Worm (Caenorhabditis elegans) whole organism, dauer: ENCODE results near the gene sym-2.

Source experiments
- unc-62 ChIP-seq: sonication (generic microtip); optimal IDR thresholded peaks from 2 replicates; lab custom pipeline; 2017; ENCODE audit warnings: missing biosample characterization, missing genetic modification reagents, missing genetic modification characterization

Gene sym-2

ce11 chrII:9190513-9191099 lies 2.3 kb upstream of the sym-2 start:
- no peak for TF ChIP-seq unc-62 (GFP tag; lab: Kevin White, UChicago)

DNA sequence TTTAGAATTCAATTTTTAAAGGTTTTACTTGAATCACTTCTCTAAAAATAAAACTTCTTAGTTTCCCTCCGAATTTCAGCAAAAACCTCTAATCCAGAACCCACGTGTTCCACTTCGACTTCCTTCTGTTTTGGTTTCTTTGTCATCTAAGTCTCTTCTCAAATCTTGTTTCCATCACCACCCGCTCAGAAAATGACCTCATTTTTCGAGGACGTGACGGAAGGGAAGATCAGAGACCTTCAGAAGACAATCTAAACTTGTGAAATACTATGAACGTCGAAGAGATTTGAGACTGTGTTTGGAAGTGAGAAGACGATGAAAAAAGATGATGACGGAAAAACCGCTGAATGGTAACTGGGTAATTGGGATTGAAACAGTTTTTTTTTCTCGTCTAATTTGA lies 1.4 kb upstream of the sym-2 start:
- no peak for TF ChIP-seq unc-62 (GFP tag; lab: Kevin White, UChicago)

DNA sequence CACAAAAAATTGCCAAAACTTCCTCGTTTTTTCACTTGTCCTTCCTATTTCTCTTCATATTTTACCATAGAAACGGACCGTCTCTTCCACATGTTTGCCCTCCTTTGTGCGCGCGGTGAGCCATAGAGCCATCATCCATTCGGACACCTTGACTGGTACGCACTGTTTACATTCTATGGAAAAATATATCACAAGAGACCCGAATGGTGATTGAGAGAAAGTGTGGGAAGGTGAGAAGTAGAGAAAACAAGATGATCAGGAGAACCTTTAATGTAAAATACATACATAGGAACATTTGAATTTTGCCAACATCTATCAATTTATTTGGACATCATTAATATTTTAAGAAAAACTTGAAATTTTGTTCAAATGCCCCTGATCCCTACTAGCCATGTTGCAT lies 2.4 kb downstream of the sym-2 start:
- no peak for TF ChIP-seq unc-62 (GFP tag; lab: Kevin White, UChicago)

DNA sequence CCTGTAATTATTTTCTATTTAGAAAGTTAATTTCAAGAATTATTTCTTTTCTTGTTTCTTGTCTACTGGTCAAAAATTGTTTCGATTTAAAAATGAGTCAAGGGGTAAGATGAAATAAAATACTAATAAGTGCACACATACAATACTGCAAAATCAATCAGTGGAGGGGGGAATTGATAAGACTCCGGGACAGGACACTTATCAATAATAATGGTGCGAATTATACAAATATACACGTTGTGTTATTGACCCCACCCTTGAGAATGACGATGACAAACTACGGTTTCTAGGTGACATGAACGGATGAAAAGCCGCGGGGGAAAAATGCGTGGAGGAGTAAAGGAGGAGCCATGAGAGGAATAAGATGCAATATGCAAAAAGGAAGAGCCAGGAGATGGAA lies 7.1 kb downstream of the sym-2 start:
- no peak for TF ChIP-seq unc-62 (GFP tag; lab: Kevin White, UChicago)

ce11 chrII:9178811-9179210 lies 9.5 kb downstream of the sym-2 start:
- TF ChIP-seq unc-62 (GFP tag; lab: Kevin White, UChicago), result no peak

- no peak for TF ChIP-seq unc-62 (GFP tag; lab: Kevin White, UChicago)
Measured at ce11 chrII:9177080-9177479, 11.2 kb downstream of the sym-2 start, which contains the start of the genes sec-5 and pir-1. TSS of gene sec-5 (minus strand) at chrII:9177152. TSS of gene pir-1 (plus strand) at chrII:9177300.

ce11 chrII:9176523-9176922 lies 11.8 kb downstream of the sym-2 start:
- no peak for TF ChIP-seq unc-62 (GFP tag; lab: Kevin White, UChicago)

- no peak for TF ChIP-seq unc-62 (GFP tag; lab: Kevin White, UChicago)
Measured at ce11 chrII:9173471-9173870, 14.8 kb downstream of the sym-2 start.

- no peak for TF ChIP-seq unc-62 (GFP tag; lab: Kevin White, UChicago)
Measured at ce11 chrII:9172849-9173248, 15.4 kb downstream of the sym-2 start, which contains the start of gene T23G7.2. TSS of gene T23G7.2 (minus strand) at chrII:9172949.

DNA sequence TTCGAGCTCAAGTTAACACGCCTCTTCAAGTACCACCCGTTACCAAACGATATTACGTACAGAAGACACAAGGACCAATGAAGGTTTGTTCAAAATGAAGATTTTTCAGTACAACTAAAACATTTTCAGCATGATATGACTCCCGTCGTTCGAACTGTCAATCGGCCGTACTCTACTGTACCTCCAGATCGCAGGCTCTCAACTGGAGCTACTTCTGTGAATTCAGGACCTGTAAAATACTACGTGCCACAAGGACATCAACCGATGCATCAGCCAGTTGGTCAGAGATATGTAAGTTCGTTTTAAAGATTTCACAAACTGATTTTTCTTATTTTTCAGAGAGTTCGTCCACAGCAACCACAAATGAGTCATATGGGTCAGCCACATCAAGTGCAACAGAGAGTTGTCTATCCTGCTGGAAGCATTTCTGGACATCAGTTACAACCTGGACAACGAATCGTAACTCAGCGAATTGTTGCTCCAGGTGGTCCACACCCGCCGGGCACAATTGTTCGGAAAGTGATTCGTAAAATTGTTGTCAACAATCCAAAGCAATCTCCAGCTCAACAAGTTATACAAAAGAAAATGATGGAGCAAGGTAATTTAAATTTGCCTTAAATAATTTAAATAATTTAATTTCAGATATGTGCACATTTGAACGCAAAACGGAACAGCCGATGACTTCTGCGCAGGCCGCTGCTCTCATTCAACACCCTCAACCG lies 16.7 kb downstream of the sym-2 start:
- no peak for TF ChIP-seq unc-62 (GFP tag; lab: Kevin White, UChicago)

ce11 chrII:9170851-9171250 lies 17.4 kb downstream of the sym-2 start:
- TF ChIP-seq unc-62 (GFP tag; lab: Kevin White, UChicago), result no peak

ce11 chrII:9170048-9170447 lies 18.2 kb downstream of the sym-2 start:
- TF ChIP-seq unc-62 (GFP tag; lab: Kevin White, UChicago), result no peak

ce11 chrII:9169450-9169960 lies 18.8 kb downstream of the sym-2 start, which contains the start of gene dpl-1:
TSS of gene dpl-1 (plus strand) at chrII:9169910.
- no peak for TF ChIP-seq unc-62 (GFP tag; lab: Kevin White, UChicago)

ce11 chrII:9167730-9168129 lies 20.6 kb downstream of the sym-2 start, which contains the start of gene T23G7.3:
TSS of gene T23G7.3 (minus strand) at chrII:9167830.
- no peak for TF ChIP-seq unc-62 (GFP tag; lab: Kevin White, UChicago)

DNA sequence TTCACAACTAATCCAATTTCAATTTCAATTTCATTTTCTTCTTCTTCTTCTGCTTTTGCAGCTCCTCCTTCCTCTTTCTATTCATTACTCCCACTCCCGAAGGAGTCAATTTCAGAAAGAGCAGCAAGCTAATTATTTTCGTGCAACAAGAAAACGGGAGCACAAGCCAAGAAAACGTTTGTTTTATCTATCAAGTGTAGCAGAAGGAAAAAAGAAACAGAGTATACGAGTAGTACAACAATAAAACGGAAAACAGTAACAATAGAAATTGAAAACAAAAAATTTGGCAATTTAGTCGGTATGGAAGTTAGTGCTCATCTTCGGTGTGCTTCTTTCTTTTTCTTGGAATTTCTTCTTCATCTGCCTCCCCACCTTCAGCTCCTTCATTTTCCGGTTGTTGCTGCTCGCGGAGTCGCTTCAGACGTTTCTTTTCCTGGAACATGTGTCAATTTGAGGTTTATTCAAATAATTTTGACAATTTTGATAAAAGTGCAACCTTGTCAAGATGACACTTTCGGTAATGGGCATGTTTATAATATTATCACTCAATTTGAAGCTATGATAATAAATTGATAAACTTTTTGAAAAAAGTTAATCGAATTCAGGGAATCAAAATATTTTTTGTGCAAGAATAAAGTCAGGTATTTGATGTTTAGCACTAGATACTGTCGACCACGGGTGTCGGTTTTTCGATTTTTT lies 22.4 kb downstream of the sym-2 start, which contains the start of gene W07A12.8:
TSS of gene W07A12.8 (minus strand) at position 51 of the 699 bp plus-strand sequence.
- TF ChIP-seq unc-62 (GFP tag; lab: Kevin White, UChicago), result no peak

- no peak for TF ChIP-seq unc-62 (GFP tag; lab: Kevin White, UChicago)
Measured at ce11 chrII:9163348-9163747, 24.9 kb downstream of the sym-2 start.
